Worm (Caenorhabditis elegans) whole organism, L1 larva: ENCODE results near the gene T14B4.19.
A peak's percentile ranks its signal among the peaks of the same experiment; 100 is the strongest.

Experiments used
- C16A3.4 ChIP-seq: fragments of 150-350 bp; optimal IDR thresholded peaks from 2 replicates; lab custom pipeline; 2014; ENCODE audit warnings: missing biosample characterization, missing genetic modification characterization
- F16B12.6 ChIP-seq: fragments of 150-350 bp; optimal IDR thresholded peaks from 2 replicates; lab custom pipeline; 2014; ENCODE audit warnings: missing biosample characterization, missing genetic modification characterization
- Y116A8C.19 ChIP-seq: sonication (generic microtip); optimal IDR thresholded peaks from 2 replicates; lab custom pipeline; 2016; ENCODE audit warnings: missing compliant biosample characterization, missing genetic modification characterization, borderline replicate concordance
- blmp-1 ChIP-seq: fragments of 150-350 bp; optimal IDR thresholded peaks from 2 replicates; lab custom pipeline; 2014; ENCODE audit warnings: missing biosample characterization, missing genetic modification characterization
- ceh-8 ChIP-seq: fragments of 200-800 bp; sonication (Bioruptor generic); optimal IDR thresholded peaks from 2 replicates; lab custom pipeline; 2018; ENCODE audit warnings: mild to moderate bottlenecking, missing genetic modification characterization, moderate library complexity, missing compliant biosample characterization
- ceh-88 ChIP-seq: fragments of 200-800 bp; sonication (Bioruptor generic); IDR thresholded peaks from 2 replicates; pipeline ENCODE4 v1.3.6; 2022; ENCODE audit warnings: missing genetic modification characterization, missing compliant biosample characterization
- efl-3 ChIP-seq: fragments of 200-800 bp; sonication (Bioruptor generic); optimal IDR thresholded peaks from 2 replicates; lab custom pipeline; 2018; ENCODE audit warnings: mild to moderate bottlenecking, missing genetic modification characterization, missing compliant biosample characterization
- elt-3 ChIP-seq, 6 experiments: fragments of 150-350 bp in 1 of 6; sonication (generic microtip); optimal IDR thresholded peaks; 2 replicates each; lab custom pipeline; 2017 to 2018; ENCODE audit warnings: missing biosample characterization in 6 of 6, missing genetic modification characterization in 6 of 6, inconsistent platforms in 1 of 6
- fkh-10 ChIP-seq: sonication (generic microtip); optimal IDR thresholded peaks from 2 replicates; lab custom pipeline; 2017; ENCODE audit warnings: missing biosample characterization, missing genetic modification reagents, missing genetic modification characterization
- fos-1 ChIP-seq: fragments of 150-350 bp; optimal IDR thresholded peaks from 2 replicates; lab custom pipeline; 2014; ENCODE audit warnings: missing biosample characterization, missing genetic modification characterization
- grh-1 ChIP-seq: fragments of 200-800 bp; sonication (Bioruptor generic); IDR thresholded peaks from 2 replicates; pipeline ENCODE4 v1.3.6; 2022; ENCODE audit warnings: missing genetic modification reagents, missing genetic modification characterization, missing compliant biosample characterization
- hlh-4 ChIP-seq: sonication (generic microtip); optimal IDR thresholded peaks from 2 replicates; lab custom pipeline; 2016; ENCODE audit warnings: mild to moderate bottlenecking, missing genetic modification characterization, missing compliant biosample characterization
- hpl-2 ChIP-seq: fragments of 150-350 bp; optimal IDR thresholded peaks from 2 replicates; lab custom pipeline; 2014; ENCODE audit warnings: missing biosample characterization, missing genetic modification reagents, missing genetic modification characterization
- irx-1 ChIP-seq: sonication (generic microtip); optimal IDR thresholded peaks from 2 replicates; lab custom pipeline; 2016; ENCODE audit warnings: missing genetic modification characterization, missing compliant biosample characterization
- jun-1 ChIP-seq: fragments of 150-350 bp; optimal IDR thresholded peaks from 2 replicates; lab custom pipeline; 2014; ENCODE audit warnings: missing biosample characterization, missing genetic modification reagents, missing genetic modification characterization
- lin-14 ChIP-seq: fragments of 200-800 bp; sonication (Bioruptor generic); optimal IDR thresholded peaks from 2 replicates; lab custom pipeline; 2018; ENCODE audit warnings: mild to moderate bottlenecking, missing genetic modification characterization, moderate library complexity, missing compliant biosample characterization
- lin-15B ChIP-seq: fragments of 150-350 bp; sonication (generic microtip); optimal IDR thresholded peaks from 3 replicates; lab custom pipeline; 2014; ENCODE audit warnings: missing biosample characterization, missing genetic modification characterization
- lin-39 ChIP-seq: fragments of 150-350 bp; optimal IDR thresholded peaks from 2 replicates; lab custom pipeline; 2014; ENCODE audit warnings: missing biosample characterization, missing genetic modification reagents, missing genetic modification characterization
- mdl-1 ChIP-seq, 2 experiments: fragments of 150-350 bp; optimal IDR thresholded peaks; 2 replicates each; lab custom pipeline; 2014 to 2017; ENCODE audit warnings: missing biosample characterization in 2 of 2, missing genetic modification characterization in 2 of 2, inconsistent platforms in 1 of 2
- mep-1 ChIP-seq: fragments of 150-350 bp; optimal IDR thresholded peaks from 2 replicates; lab custom pipeline; 2014; ENCODE audit warnings: missing biosample characterization, missing genetic modification characterization
- nhr-11 ChIP-seq: fragments of 150-350 bp; optimal IDR thresholded peaks from 2 replicates; lab custom pipeline; 2014; ENCODE audit warnings: missing biosample characterization, missing genetic modification characterization
- nhr-47 ChIP-seq: sonication (generic microtip); optimal IDR thresholded peaks from 2 replicates; lab custom pipeline; 2016; ENCODE audit warnings: mild to moderate bottlenecking, missing genetic modification characterization, moderate library complexity, missing compliant biosample characterization
- nhr-85 ChIP-seq: sonication (generic microtip); peaks from one replicate; lab custom pipeline; 2016; ENCODE audit warnings: missing genetic modification characterization, inconsistent platforms, missing compliant biosample characterization
- pag-3 ChIP-seq: sonication (generic microtip); optimal IDR thresholded peaks from 2 replicates; lab custom pipeline; 2017; ENCODE audit warnings: missing genetic modification characterization, mild to moderate bottlenecking, missing compliant biosample characterization, antibody characterized with exemption, borderline replicate concordance; ENCODE audit not compliant: insufficient read depth
- pqm-1 ChIP-seq: sonication (generic microtip); optimal IDR thresholded peaks from 3 replicates; lab custom pipeline; 2017; ENCODE audit warnings: missing biosample characterization, missing genetic modification characterization
- sptf-1 ChIP-seq: fragments of 150-350 bp; optimal IDR thresholded peaks from 2 replicates; lab custom pipeline; 2014; ENCODE audit warnings: missing biosample characterization, missing genetic modification characterization
- swsn-7 ChIP-seq: sonication (generic microtip); optimal IDR thresholded peaks from 2 replicates; lab custom pipeline; 2016; ENCODE audit warnings: missing genetic modification characterization, missing compliant biosample characterization
- tlp-1 ChIP-seq: fragments of 150-350 bp; optimal IDR thresholded peaks from 2 replicates; lab custom pipeline; 2014; ENCODE audit warnings: missing biosample characterization, missing genetic modification characterization
- unc-30 ChIP-seq: sonication (generic microtip); optimal IDR thresholded peaks from 2 replicates; lab custom pipeline; 2017; ENCODE audit warnings: missing biosample characterization, missing genetic modification characterization
- unc-62 ChIP-seq: fragments of 150-350 bp; optimal IDR thresholded peaks from 2 replicates; lab custom pipeline; 2014; ENCODE audit warnings: missing biosample characterization, missing genetic modification reagents, missing genetic modification characterization
- vab-15 ChIP-seq: sonication (generic microtip); optimal IDR thresholded peaks from 2 replicates; lab custom pipeline; 2017; ENCODE audit warnings: missing genotype, mild to moderate bottlenecking, missing genetic modification characterization, missing compliant biosample characterization
- xbp-1 ChIP-seq: sonication (generic microtip); optimal IDR thresholded peaks from 2 replicates; lab custom pipeline; 2016; ENCODE audit warnings: missing genetic modification characterization, missing compliant biosample characterization
- ztf-4 ChIP-seq: fragments of 150-350 bp; optimal IDR thresholded peaks from 2 replicates; lab custom pipeline; 2014; ENCODE audit warnings: missing biosample characterization, missing genetic modification characterization

The T14B4.19 gene

DNA sequence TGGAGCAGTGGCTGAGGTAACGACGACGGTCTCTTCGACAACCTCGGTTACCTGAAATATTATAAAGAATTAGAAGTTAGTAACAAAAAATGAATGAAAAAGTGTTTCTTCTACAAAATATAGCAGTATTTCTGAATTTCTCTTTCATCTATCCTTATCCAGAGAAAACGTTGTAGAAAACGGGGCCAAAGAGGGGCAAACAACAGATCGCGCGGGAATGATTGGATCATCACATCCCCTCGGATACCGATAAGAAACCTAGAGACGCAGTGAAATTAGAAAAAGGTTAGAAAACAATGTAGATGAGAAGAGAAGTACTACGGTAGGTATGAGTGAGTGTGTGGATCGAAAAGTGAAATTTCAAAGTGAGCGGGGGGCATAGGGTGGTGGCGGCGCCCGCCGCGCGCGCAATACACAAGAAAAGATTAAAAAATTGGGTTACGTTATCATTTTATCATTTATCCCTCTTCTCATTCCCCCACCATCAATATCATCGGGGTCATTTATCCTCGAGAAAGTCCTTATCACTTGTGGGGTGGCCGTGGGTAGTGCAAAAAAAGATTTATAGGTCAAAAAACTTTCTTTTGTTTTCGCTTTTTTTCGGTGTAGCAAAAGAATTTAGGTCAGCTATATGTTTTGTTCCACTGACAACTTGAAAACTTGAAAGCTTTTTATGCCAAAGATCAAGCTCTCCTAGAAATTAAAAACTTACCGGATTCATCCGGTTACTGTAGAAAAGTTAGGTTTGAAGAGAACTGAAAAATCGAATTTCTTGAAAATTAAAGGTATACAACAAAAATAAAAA lies at the start of gene T14B4.19, which contains the start of gene dpy-10:
T14B4.19 (minus strand) TSS at position 755 of the 805 bp plus-strand sequence.
dpy-10 (minus strand) TSS at position 51 of the 805 bp plus-strand sequence.
- TF ChIP-seq efl-3 (GFP tag; lab: Kevin White, UChicago) (no peak), lin-14 (GFP tag; lab: Kevin White, UChicago) (peak; percentile 42), blmp-1 (tag; lab: Kevin White, UChicago) (peak; percentile 99), nhr-85 (peak; percentile 64), elt-3 (tag; optimal IDR thresholded peaks at IDR 0.05; lab: Kevin White, UChicago) (peak in 2 of 6 experiments; percentile 87 to 98), sptf-1 (tag; lab: Kevin White, UChicago) (no peak), pag-3 (tag; lab: Kevin White, UChicago) (no peak), ztf-4 (no peak)
- TF ChIP-seq, all 84 proteins: peak for 4

DNA sequence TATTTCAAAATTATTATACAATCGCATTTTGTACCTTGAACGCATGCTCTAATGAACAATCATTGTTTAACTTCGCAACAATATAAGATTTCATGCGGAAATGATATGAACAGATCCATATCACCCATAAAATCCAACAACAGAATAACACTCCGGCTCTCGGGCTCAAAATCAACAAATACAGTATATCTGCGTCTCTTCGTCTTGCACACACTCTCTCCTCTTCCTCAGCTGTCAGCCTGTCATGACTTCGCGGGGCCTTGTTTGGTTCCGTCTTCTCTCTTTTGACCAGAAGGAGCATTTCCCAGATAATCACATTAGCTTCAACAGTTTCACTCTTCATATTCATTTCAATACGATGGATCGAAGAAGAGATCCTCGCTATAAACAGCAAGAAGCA lies 43.5 kb upstream of the T14B4.19 start, which contains the start of gene F41G3.3:
F41G3.3 (plus strand) TSS at position 301 of the 400 bp plus-strand sequence.
- no peak for TF ChIP-seq unc-30 (tag; lab: Kevin White, UChicago)
- TF ChIP-seq nhr-47 (tag; lab: Kevin White, UChicago) = no peak
- no peak for TF ChIP-seq F16B12.6
- TF ChIP-seq grh-1 (GFP tag; lab: Robert Waterston, UW) = no peak
- TF ChIP-seq ceh-8 (GFP tag; lab: Kevin White, UChicago) = no peak
- TF ChIP-seq swsn-7 (tag; lab: Kevin White, UChicago) = no peak
- TF ChIP-seq tlp-1 (tag; lab: Kevin White, UChicago) = no peak
- no peak for TF ChIP-seq mep-1 (tag; lab: Kevin White, UChicago)
- TF ChIP-seq pqm-1 = no peak
- TF ChIP-seq jun-1 = no peak
- no peak for TF ChIP-seq nhr-11 (tag; lab: Kevin White, UChicago)
- TF ChIP-seq sptf-1 (tag; lab: Kevin White, UChicago) = no peak
- no peak for TF ChIP-seq hlh-4
- no peak for TF ChIP-seq fkh-10
- no peak for TF ChIP-seq fos-1 (tag; lab: Kevin White, UChicago)
- TF ChIP-seq vab-15 = no peak

DNA sequence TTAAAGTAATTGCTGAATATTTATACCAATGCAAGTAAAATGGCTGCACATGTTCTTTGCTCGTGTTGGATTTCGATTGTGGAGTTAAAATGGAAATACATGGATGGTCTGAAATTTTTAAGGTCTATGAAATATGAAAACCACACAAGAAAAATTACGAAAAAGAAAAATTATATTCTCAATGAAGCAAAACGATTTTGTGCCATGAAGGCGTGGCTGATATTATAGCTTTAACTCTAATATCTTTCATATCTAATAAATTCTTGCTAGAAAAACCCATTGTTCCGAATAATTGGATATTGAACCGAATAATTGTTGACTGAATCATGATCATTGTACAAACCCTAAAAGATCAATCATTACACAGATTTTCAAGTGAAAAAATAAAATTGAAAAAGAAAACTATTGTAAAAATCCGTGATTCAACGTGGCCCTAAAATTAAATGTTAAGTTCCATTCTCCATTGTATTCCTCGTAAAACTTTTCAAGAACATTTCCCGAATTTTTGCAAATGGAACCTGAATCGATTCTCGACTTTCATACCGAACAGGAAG lies 42.0 kb upstream of the T14B4.19 start, which contains the start of the genes srx-95 and fis-1:
srx-95 (minus strand) TSS at position 101 of the 554 bp plus-strand sequence.
fis-1 (plus strand) TSS at position 504 of the 554 bp plus-strand sequence.
- TF ChIP-seq grh-1 (GFP tag; lab: Robert Waterston, UW) (no peak), irx-1 (no peak), fos-1 (tag; lab: Kevin White, UChicago) (no peak), xbp-1 (tag; lab: Kevin White, UChicago) (no peak), efl-3 (GFP tag; lab: Kevin White, UChicago) (no peak), ceh-88 (GFP tag; lab: Robert Waterston, UW) (no peak), Y116A8C.19 (tag; lab: Kevin White, UChicago) (no peak), unc-62 (GFP tag; lab: Kevin White, UChicago) (no peak), lin-39 (tag; lab: Kevin White, UChicago) (no peak), hlh-4 (no peak), ceh-8 (GFP tag; lab: Kevin White, UChicago) (no peak)
- TF ChIP-seq, all 84 proteins: peak for 0

DNA sequence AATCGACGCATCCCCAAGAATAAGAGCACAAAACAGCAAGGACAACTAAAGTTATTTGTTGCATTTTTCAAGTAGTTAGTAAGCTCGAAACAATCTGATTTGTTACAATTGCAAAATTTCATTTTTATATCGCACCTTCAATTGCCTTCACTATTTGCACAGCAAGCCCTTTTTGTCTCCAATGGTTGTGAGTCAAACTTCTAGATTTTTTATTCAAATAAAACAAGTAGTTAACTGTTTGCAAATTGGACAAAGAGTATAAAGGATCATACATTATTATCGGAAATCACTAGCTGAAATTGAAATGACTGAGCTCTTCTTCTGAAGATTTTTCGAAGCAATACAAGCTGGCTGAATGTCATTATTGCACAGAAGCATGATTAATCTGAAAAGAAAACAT lies 40.1 kb upstream of the T14B4.19 start, which contains the start of gene F41G3.21:
F41G3.21 (minus strand) TSS at position 101 of the 400 bp plus-strand sequence.
- TF ChIP-seq C16A3.4 (no peak), mdl-1 (tag; optimal IDR thresholded peaks at IDR 0.05; lab: Kevin White, UChicago) (no peak), hpl-2 (no peak), lin-15B (tag; lab: Kevin White, UChicago) (no peak)
